Fruit fly (Drosophila melanogaster) whole organism, embryonic: ENCODE data around the gene CG33298.

ENCODE experiments used
- Adf1 ChIP-seq: fragments of 200-800 bp; sonication (Bioruptor generic); IDR thresholded peaks from 2 replicates; pipeline ENCODE4 v1.3.6; 2022; ENCODE audit warnings: missing biosample characterization, missing genetic modification characterization
- Blimp-1 ChIP-seq: fragments of 200-800 bp; sonication (Bioruptor generic); optimal IDR thresholded peaks from 3 replicates; lab custom pipeline; 2018; ENCODE audit warnings: missing biosample characterization, missing genetic modification characterization, mild to moderate bottlenecking, moderate library complexity, missing genetic modification reagents
- CG10565 ChIP-seq: fragments of 200-800 bp; sonication (Bioruptor generic); optimal IDR thresholded peaks from 3 replicates; lab custom pipeline; 2016; ENCODE audit warnings: missing biosample characterization, mild to moderate bottlenecking, missing genetic modification characterization
- CG11247 ChIP-seq: fragments of 200-800 bp; sonication (Bioruptor generic); IDR thresholded peaks from 2 replicates; pipeline ENCODE4 v1.3.6; 2022; ENCODE audit warnings: missing biosample characterization, missing genetic modification characterization
- CG1529 ChIP-seq: fragments of 200-800 bp; sonication (Bioruptor generic); optimal IDR thresholded peaks from 3 replicates; lab custom pipeline; 2018; ENCODE audit warnings: missing biosample characterization, missing genetic modification characterization
- CG15479 ChIP-seq: fragments of 200-800 bp; sonication (Bioruptor generic); optimal IDR thresholded peaks from 3 replicates; lab custom pipeline; 2019; ENCODE audit warnings: missing biosample characterization, mild to moderate bottlenecking, missing genetic modification characterization, moderate library complexity
- CG17568 ChIP-seq: fragments of 200-800 bp; sonication (Bioruptor generic); optimal IDR thresholded peaks from 2 replicates; lab custom pipeline; 2018; ENCODE audit warnings: missing biosample characterization, mild to moderate bottlenecking, missing genetic modification characterization, moderate library complexity
- CG17612 ChIP-seq: fragments of 200-800 bp; sonication (Bioruptor generic); IDR thresholded peaks from 2 replicates; pipeline ENCODE4 v1.3.6; 2022; ENCODE audit warnings: missing biosample characterization, missing genetic modification characterization
- CG2202 ChIP-seq: fragments of 200-800 bp; sonication (Bioruptor generic); optimal IDR thresholded peaks from 2 replicates; lab custom pipeline; 2018; ENCODE audit warnings: missing biosample characterization, mild to moderate bottlenecking, missing genetic modification characterization
- CG31224 ChIP-seq: fragments of 200-800 bp; sonication (Bioruptor generic); IDR thresholded peaks from 2 replicates; pipeline ENCODE4 v1.3.6; 2022; ENCODE audit warnings: missing biosample characterization, missing genetic modification characterization
- CG34376 ChIP-seq: fragments of 200-800 bp; sonication (Bioruptor generic); optimal IDR thresholded peaks from 2 replicates; lab custom pipeline; 2018; ENCODE audit warnings: missing biosample characterization, mild to moderate bottlenecking, missing genetic modification characterization
- CG34422 ChIP-seq: fragments of 200-800 bp; sonication (Bioruptor generic); IDR thresholded peaks from 3 replicates; pipeline ENCODE4 v1.3.6; 2022; ENCODE audit warnings: missing biosample characterization, missing genetic modification characterization
- CG4328 ChIP-seq: fragments of 200-800 bp; sonication (Bioruptor generic); optimal IDR thresholded peaks from 3 replicates; lab custom pipeline; 2017; ENCODE audit warnings: missing biosample characterization, missing genetic modification reagents, missing genetic modification characterization
- CG4424 ChIP-seq: fragments of 200-800 bp; sonication (Bioruptor generic); optimal IDR thresholded peaks from 3 replicates; lab custom pipeline; 2016; ENCODE audit warnings: missing biosample characterization, missing genetic modification characterization
- CG6689 ChIP-seq: fragments of 200-800 bp; sonication (Bioruptor generic); IDR thresholded peaks from 2 replicates; pipeline ENCODE4 v1.3.6; 2022; ENCODE audit warnings: missing biosample characterization, missing genetic modification characterization
- CG7556 ChIP-seq: fragments of 200-800 bp; sonication (Bioruptor generic); optimal IDR thresholded peaks from 2 replicates; lab custom pipeline; 2017; ENCODE audit warnings: missing biosample characterization, mild to moderate bottlenecking, missing genetic modification characterization
- CG7839 ChIP-seq: fragments of 200-800 bp; sonication (Bioruptor generic); optimal IDR thresholded peaks from 3 replicates; lab custom pipeline; 2018; ENCODE audit warnings: missing biosample characterization, mild to moderate bottlenecking, missing genetic modification characterization, moderate library complexity
- CG8290 ChIP-seq, 3 experiments: fragments of 200-800 bp; sonication (Bioruptor generic); optimal IDR thresholded peaks; 2 replicates each; lab custom pipeline; 2016 to 2019; ENCODE audit warnings: missing biosample characterization in 3 of 3, missing genetic modification characterization in 3 of 3, mild to moderate bottlenecking in 2 of 3, moderate library complexity in 1 of 3
- CG9609 ChIP-seq: fragments of 200-800 bp; sonication (Bioruptor generic); optimal IDR thresholded peaks from 3 replicates; lab custom pipeline; 2016; ENCODE audit warnings: missing biosample characterization, missing genetic modification characterization
- D19B ChIP-seq: fragments of 200-800 bp; sonication (Bioruptor generic); optimal IDR thresholded peaks from 2 replicates; lab custom pipeline; 2017; ENCODE audit warnings: missing biosample characterization, mild to moderate bottlenecking, missing genetic modification characterization
- Dad ChIP-seq: fragments of 200-800 bp; sonication (Bioruptor generic); optimal IDR thresholded peaks from 3 replicates; lab custom pipeline; 2016; ENCODE audit warnings: missing biosample characterization, missing genetic modification characterization
- Doc3 ChIP-seq: fragments of 200-800 bp; sonication (Bioruptor generic); IDR thresholded peaks from 3 replicates; pipeline ENCODE4 v1.3.6; 2022; ENCODE audit warnings: missing biosample characterization, missing genetic modification characterization; ENCODE audit not compliant: partially characterized antibody
- ERR ChIP-seq: fragments of 200-800 bp; sonication (Bioruptor generic); optimal IDR thresholded peaks from 2 replicates; lab custom pipeline; 2016; ENCODE audit warnings: missing biosample characterization, missing genetic modification characterization
- Ets65A ChIP-seq: fragments of 200-800 bp; sonication (Bioruptor generic); peaks from one replicate; lab custom pipeline; 2016; ENCODE audit warnings: missing biosample characterization, missing genetic modification characterization
- Hey ChIP-seq: fragments of 200-800 bp; sonication (Bioruptor generic); optimal IDR thresholded peaks from 3 replicates; lab custom pipeline; 2018; ENCODE audit warnings: missing biosample characterization, mild to moderate bottlenecking, missing genetic modification characterization
- Lim3 ChIP-seq: fragments of 200-800 bp; sonication (Bioruptor generic); IDR thresholded peaks from 2 replicates; pipeline ENCODE4 v1.3.6; 2022; ENCODE audit warnings: missing biosample characterization, missing genetic modification characterization
- MESR4 ChIP-seq: fragments of 200-800 bp; sonication (Bioruptor generic); optimal IDR thresholded peaks from 2 replicates; lab custom pipeline; 2018; ENCODE audit warnings: missing biosample characterization, mild to moderate bottlenecking, missing genetic modification characterization, moderate library complexity
- MTF-1 ChIP-seq: fragments of 200-800 bp; sonication (Bioruptor generic); optimal IDR thresholded peaks from 2 replicates; lab custom pipeline; 2018; ENCODE audit warnings: missing biosample characterization, mild to moderate bottlenecking, missing genetic modification characterization, borderline replicate concordance
- NFAT ChIP-seq: fragments of 200-800 bp; sonication (Bioruptor generic); IDR thresholded peaks from 2 replicates; pipeline ENCODE4 v1.3.6; 2022; ENCODE audit warnings: missing biosample characterization, missing genetic modification characterization
- NK7.1 ChIP-seq: fragments of 200-800 bp; sonication (Bioruptor generic); optimal IDR thresholded peaks from 3 replicates; lab custom pipeline; 2016; ENCODE audit warnings: missing biosample characterization, missing genetic modification characterization
- Nf-YC ChIP-seq: fragments of 200-800 bp; optimal IDR thresholded peaks from 3 replicates; lab custom pipeline; 2019; ENCODE audit warnings: missing biosample characterization, mild to moderate bottlenecking, missing genetic modification characterization, moderate library complexity
- Side ChIP-seq: fragments of 200-800 bp; sonication (Bioruptor generic); optimal IDR thresholded peaks from 2 replicates; lab custom pipeline; 2016; ENCODE audit warnings: missing biosample characterization, missing genetic modification characterization
- Sin3A ChIP-seq: fragments of >200 bp; optimal IDR thresholded peaks from 2 replicates; lab custom pipeline; 2018
- Tbp ChIP-seq: fragments of >200 bp; optimal IDR thresholded peaks from 2 replicates; lab custom pipeline; 2018; ENCODE audit warnings: missing biosample characterization, missing genetic modification characterization
- ash1 ChIP-seq: fragments of 200-800 bp; sonication (Bioruptor generic); optimal IDR thresholded peaks from 2 replicates; lab custom pipeline; 2018; ENCODE audit warnings: missing biosample characterization, mild to moderate bottlenecking, missing genetic modification characterization
- cg ChIP-seq: fragments of 200-800 bp; sonication (Bioruptor generic); optimal IDR thresholded peaks from 3 replicates; lab custom pipeline; 2019; ENCODE audit warnings: missing biosample characterization, mild to moderate bottlenecking, missing genetic modification characterization, moderate library complexity
- chn ChIP-seq: fragments of 200-800 bp; sonication (Bioruptor generic); optimal IDR thresholded peaks from 2 replicates; lab custom pipeline; 2016; ENCODE audit warnings: missing biosample characterization, missing genetic modification characterization
- ci ChIP-seq: fragments of 200-800 bp; sonication (Bioruptor generic); IDR thresholded peaks from 3 replicates; pipeline ENCODE4 v1.3.6; 2022; ENCODE audit warnings: missing biosample characterization, missing genetic modification characterization
- dmrt11E ChIP-seq: fragments of 200-800 bp; sonication (Bioruptor generic); optimal IDR thresholded peaks from 3 replicates; lab custom pipeline; 2018; ENCODE audit warnings: missing biosample characterization, mild to moderate bottlenecking, missing genetic modification characterization, moderate library complexity
- klu ChIP-seq: fragments of 200-800 bp; sonication (Bioruptor generic); IDR thresholded peaks from 2 replicates; pipeline ENCODE4 v1.3.6; 2022; ENCODE audit warnings: missing biosample characterization, missing genetic modification characterization
- mirr ChIP-seq: fragments of 200-800 bp; sonication (Bioruptor generic); optimal IDR thresholded peaks from 3 replicates; lab custom pipeline; 2018; ENCODE audit warnings: missing biosample characterization, mild to moderate bottlenecking, missing genetic modification characterization
- pan ChIP-seq, 4 experiments: fragments of >200 bp in 3 of 4; fragments of 200-800 bp in 1 of 4; sonication (Bioruptor generic) in 1 of 4; optimal IDR thresholded peaks in 3 of 4; IDR thresholded peaks in 1 of 4; 2 replicates each; pipeline versions ENCODE4 v1.3.6 to Lab custom; 2017 to 2022; ENCODE audit warnings: missing biosample characterization in 2 of 4, missing genetic modification characterization in 2 of 4, mixed read lengths in 1 of 4
- pfk ChIP-seq: fragments of 200-800 bp; sonication (Bioruptor generic); optimal IDR thresholded peaks from 2 replicates; lab custom pipeline; 2018; ENCODE audit warnings: missing biosample characterization, mild to moderate bottlenecking, missing genetic modification characterization, moderate library complexity
- psq ChIP-seq: fragments of 200-800 bp; sonication (Bioruptor generic); optimal IDR thresholded peaks from 2 replicates; lab custom pipeline; 2017; ENCODE audit warnings: missing biosample characterization, missing genetic modification characterization
- schlank ChIP-seq: fragments of 200-800 bp; sonication (Bioruptor generic); optimal IDR thresholded peaks from 2 replicates; lab custom pipeline; 2018; ENCODE audit warnings: missing biosample characterization, mild to moderate bottlenecking, missing genetic modification characterization
- stwl ChIP-seq: fragments of 200-800 bp; sonication (Bioruptor generic); optimal IDR thresholded peaks from 3 replicates; lab custom pipeline; 2018; ENCODE audit warnings: missing biosample characterization, mild to moderate bottlenecking, missing genetic modification characterization, moderate library complexity
- tll ChIP-seq, 2 experiments: fragments of 200-800 bp in 1 of 2; fragments of >200 bp in 1 of 2; sonication (Bioruptor generic) in 1 of 2; optimal IDR thresholded peaks; 2 replicates each; lab custom pipeline; 2017 to 2019; ENCODE audit warnings: missing biosample characterization in 2 of 2, missing genetic modification characterization in 2 of 2, mild to moderate bottlenecking in 1 of 2, moderate library complexity in 1 of 2
- usp ChIP-seq: fragments of >200 bp; optimal IDR thresholded peaks from 2 replicates; lab custom pipeline; 2017; ENCODE audit warnings: missing biosample characterization, missing genetic modification characterization
- vfl ChIP-seq: fragments of 200-800 bp; sonication (Bioruptor generic); optimal IDR thresholded peaks from 2 replicates; lab custom pipeline; 2016; ENCODE audit warnings: missing biosample characterization, missing genetic modification characterization
- wor ChIP-seq: fragments of 200-800 bp; sonication (Bioruptor generic); IDR thresholded peaks from 2 replicates; pipeline ENCODE4 v1.3.6; 2022; ENCODE audit warnings: missing biosample characterization, missing genetic modification characterization
- zfh2 ChIP-seq: fragments of 200-800 bp; sonication (Bioruptor generic); optimal IDR thresholded peaks from 2 replicates; lab custom pipeline; 2016; ENCODE audit warnings: missing biosample characterization, missing genetic modification characterization

The CG33298 gene

dm6 chr2L:9564527-9564926 lies 69.3 kb downstream of the CG33298 start (continued):
- no peak for TF ChIP-seq psq (GFP tag; lab: Kevin White, UChicago)
- no peak for TF ChIP-seq CG15479
- TF ChIP-seq CG9609 (GFP tag; lab: Kevin White, UChicago): no peak
- TF ChIP-seq CG17612 (GFP tag; lab: Robert Waterston, UW): no peak
- TF ChIP-seq CG34376 (GFP tag; lab: Kevin White, UChicago): no peak
- TF ChIP-seq Adf1 (GFP tag; lab: Robert Waterston, UW): no peak
- no peak for TF ChIP-seq CG8290 (GFP tag; optimal IDR thresholded peaks at IDR 0.05; lab: Kevin White, UChicago)
- TF ChIP-seq CG8290 (tag; optimal IDR thresholded peaks at IDR 0.05; lab: Kevin White, UChicago): no peak
- TF ChIP-seq CG31224 (GFP tag; lab: Robert Waterston, UW): no peak
- no peak for TF ChIP-seq vfl (GFP tag; lab: Kevin White, UChicago)
- no peak for TF ChIP-seq MTF-1
- TF ChIP-seq CG17568 (GFP tag; lab: Kevin White, UChicago): no peak
- TF ChIP-seq cg (GFP tag; lab: Kevin White, UChicago): no peak
- peak; percentile 10; the same call in 1 of the 2 replicates for TF ChIP-seq klu (GFP tag; lab: Robert Waterston, UW)
- TF ChIP-seq mirr (GFP tag; lab: Kevin White, UChicago): no peak
- TF ChIP-seq NFAT: no peak
- TF ChIP-seq schlank: no peak
- TF ChIP-seq Doc3 (GFP tag; lab: Robert Waterston, UW): no peak
- no peak for TF ChIP-seq MESR4 (GFP tag; lab: Kevin White, UChicago)
- TF ChIP-seq CG7839 (tag; lab: Kevin White, UChicago): peak; percentile 71
- TF ChIP-seq ash1 (GFP tag; lab: Kevin White, UChicago): no peak
- no peak for TF ChIP-seq dmrt11E (tag; lab: Kevin White, UChicago)
- no peak for TF ChIP-seq CG11247 (GFP tag; lab: Robert Waterston, UW)
- TF ChIP-seq Dad (GFP tag; lab: Kevin White, UChicago): no peak
- peak; percentile 50 for TF ChIP-seq Blimp-1 (GFP tag; lab: Kevin White, UChicago)
- TF ChIP-seq CG7556 (GFP tag; lab: Kevin White, UChicago): peak; percentile 58
- no peak for TF ChIP-seq Side (GFP tag; lab: Kevin White, UChicago)
- TF ChIP-seq CG34422: 0 out of 3 replicates have a peak, but pooled peaks have one; percentile 18
- TF ChIP-seq pan (optimal IDR thresholded peaks at IDR 0.05; lab: Kevin White, UChicago): no peak
- TF ChIP-seq pan (GFP tag; optimal IDR thresholded peaks at IDR 0.05 in 1 of 2, IDR thresholded peaks at IDR 0.05 in 1 of 2): peak in 1 of 2 experiments; percentile 63
- TF ChIP-seq Hey (tag; lab: Kevin White, UChicago): no peak
- no peak for TF ChIP-seq Sin3A (lab: Kevin White, UChicago)
- TF ChIP-seq wor: 0 out of 2 replicates have a peak, but pooled peaks have one; percentile 14
- TF ChIP-seq CG2202 (tag; lab: Kevin White, UChicago): no peak
- TF ChIP-seq zfh2 (GFP tag; lab: Kevin White, UChicago): no peak
- peak; percentile 10 for TF ChIP-seq CG4328 (GFP tag; lab: Kevin White, UChicago)
- no peak for TF ChIP-seq Lim3
- TF ChIP-seq tll (GFP tag; optimal IDR thresholded peaks at IDR 0.05; lab: Kevin White, UChicago): no peak
- TF ChIP-seq ERR: no peak
- TF ChIP-seq CG10565 (GFP tag; lab: Kevin White, UChicago): no peak
- no peak for TF ChIP-seq NK7.1 (GFP tag; lab: Kevin White, UChicago)
- peak; percentile 83 for TF ChIP-seq Ets65A
- no peak for TF ChIP-seq ci (GFP tag; lab: Robert Waterston, UW)
- TF ChIP-seq stwl (tag; lab: Kevin White, UChicago): no peak
- TF ChIP-seq CG4424: no peak
- TF ChIP-seq D19B (GFP tag; lab: Kevin White, UChicago): no peak
- no peak for TF ChIP-seq Tbp (GFP tag; lab: Kevin White, UChicago)
- no peak for TF ChIP-seq CG1529 (GFP tag; lab: Kevin White, UChicago)
- TF ChIP-seq usp (GFP tag; lab: Kevin White, UChicago): no peak
- TF ChIP-seq Nf-YC (tag; lab: Kevin White, UChicago): peak; percentile 26
- TF ChIP-seq chn (GFP tag; lab: Kevin White, UChicago): no peak
- no peak for TF ChIP-seq pfk (GFP tag; lab: Kevin White, UChicago)
- TF ChIP-seq CG6689 (GFP tag; lab: Robert Waterston, UW): 0 out of 2 replicates have a peak, but pooled peaks have one; percentile 11
